Fruit fly (Drosophila melanogaster) whole organism, pupa: Measurements from ENCODE around the gene Cwc25.

Experiments
- CG10348 ChIP-seq: fragments of 200-800 bp; sonication (Bioruptor generic); IDR thresholded peaks from 2 replicates; pipeline ENCODE4 v1.3.6; 2022; ENCODE audit warnings: missing biosample characterization, missing genetic modification characterization
- CG12605 ChIP-seq: fragments of 200-800 bp; sonication (Bioruptor generic); IDR thresholded peaks from 2 replicates; pipeline ENCODE4 v1.3.6; 2022; ENCODE audit warnings: missing biosample characterization, missing genetic modification characterization
- CG13204 ChIP-seq: fragments of 200-800 bp; sonication (Bioruptor generic); optimal IDR thresholded peaks from 2 replicates; lab custom pipeline; 2018; ENCODE audit warnings: missing biosample characterization, mild to moderate bottlenecking, missing genetic modification characterization, moderate library complexity
- CG14655 ChIP-seq: fragments of 200-800 bp; sonication (Bioruptor generic); optimal IDR thresholded peaks from 3 replicates; lab custom pipeline; 2017; ENCODE audit warnings: mild to moderate bottlenecking, missing biosample characterization, missing genetic modification reagents, missing genetic modification characterization
- CG15710 ChIP-seq: fragments of 200-800 bp; sonication (Bioruptor generic); optimal IDR thresholded peaks from 2 replicates; lab custom pipeline; 2018; ENCODE audit warnings: missing biosample characterization, mild to moderate bottlenecking, missing genetic modification characterization, moderate library complexity
- CG32121 ChIP-seq: fragments of 200-800 bp; sonication (Bioruptor generic); IDR thresholded peaks from 2 replicates; pipeline ENCODE4 v1.3.6; 2022; ENCODE audit warnings: missing biosample characterization, missing genetic modification characterization
- CG8159 ChIP-seq: fragments of 200-800 bp; sonication (Bioruptor generic); optimal IDR thresholded peaks from 3 replicates; lab custom pipeline; 2018; ENCODE audit warnings: missing biosample characterization, mild to moderate bottlenecking, missing genetic modification characterization, moderate library complexity
- CG9948 ChIP-seq: fragments of 200-800 bp; sonication (Bioruptor generic); optimal IDR thresholded peaks from 2 replicates; lab custom pipeline; 2018; ENCODE audit warnings: missing biosample characterization, mild to moderate bottlenecking, missing genetic modification characterization, moderate library complexity
- EcR ChIP-seq: fragments of 200-800 bp; sonication (Bioruptor generic); optimal IDR thresholded peaks from 3 replicates; lab custom pipeline; 2019; ENCODE audit warnings: missing biosample characterization, missing genetic modification characterization, mild to moderate bottlenecking, moderate library complexity, missing genetic modification reagents
- Snoo ChIP-seq: fragments of 200-800 bp; sonication (Bioruptor generic); optimal IDR thresholded peaks from 3 replicates; lab custom pipeline; 2017; ENCODE audit warnings: missing biosample characterization, mild to moderate bottlenecking, missing genetic modification characterization, inconsistent platforms

dm6 chr2L:2732139-2732830 lies 12.6 kb upstream of the Cwc25 start:
- TF ChIP-seq CG12605 (GFP tag; lab: Robert Waterston, UW) (no peak), CG10348 (GFP tag; lab: Robert Waterston, UW) (no peak), CG8159 (no peak), CG9948 (tag; lab: Kevin White, UChicago) (no peak), CG13204 (GFP tag; lab: Kevin White, UChicago) (no peak), EcR (GFP tag; lab: Kevin White, UChicago) (no peak), CG14655 (no peak), Snoo (tag; lab: Kevin White, UChicago) (no peak), CG15710 (tag; lab: Kevin White, UChicago) (no peak), CG32121 (no peak)
